Worm (Caenorhabditis elegans) whole organism, mixed stage, embryonic: ENCODE results near the gene srlf-32.

ENCODE experiments used
- M03D4.4 ChIP-seq: sonication (generic microtip); optimal IDR thresholded peaks from 2 replicates; lab custom pipeline; 2017; ENCODE audit warnings: mild to moderate bottlenecking, missing genetic modification characterization, missing compliant biosample characterization
- bed-3 ChIP-seq: fragments of 200-800 bp; sonication (Bioruptor generic); optimal IDR thresholded peaks from 3 replicates; lab custom pipeline; 2018; ENCODE audit warnings: mild to moderate bottlenecking, missing genetic modification characterization, moderate library complexity, missing compliant biosample characterization
- blmp-1 ChIP-seq: fragments of 150-350 bp; optimal IDR thresholded peaks from 2 replicates; lab custom pipeline; 2014; ENCODE audit warnings: missing biosample characterization, missing genetic modification characterization
- ceh-39 ChIP-seq: fragments of 150-350 bp; optimal IDR thresholded peaks from 2 replicates; lab custom pipeline; 2014; ENCODE audit warnings: missing biosample characterization, missing genetic modification characterization
- ceh-43 ChIP-seq: fragments of 200-800 bp; sonication (Bioruptor generic); optimal IDR thresholded peaks from 2 replicates; lab custom pipeline; 2018; ENCODE audit warnings: mild to moderate bottlenecking, missing genetic modification characterization, moderate library complexity, missing compliant biosample characterization
- ceh-83 ChIP-seq: fragments of 200-800 bp; sonication (Bioruptor generic); optimal IDR thresholded peaks from 2 replicates; lab custom pipeline; 2018; ENCODE audit warnings: mild to moderate bottlenecking, missing genetic modification characterization, missing compliant biosample characterization
- ces-1 ChIP-seq: fragments of 150-350 bp; optimal IDR thresholded peaks from 2 replicates; lab custom pipeline; 2014; ENCODE audit warnings: missing biosample characterization, missing genetic modification reagents, missing genetic modification characterization
- cnd-1 ChIP-seq: fragments of 200-800 bp; sonication (Bioruptor generic); optimal IDR thresholded peaks from 2 replicates; lab custom pipeline; 2018; ENCODE audit warnings: mild to moderate bottlenecking, missing genetic modification characterization, missing compliant biosample characterization
- drap-1 ChIP-seq: fragments of 200-800 bp; sonication (Bioruptor generic); optimal IDR thresholded peaks from 3 replicates; lab custom pipeline; 2018; ENCODE audit warnings: mild to moderate bottlenecking, missing genetic modification characterization, missing compliant biosample characterization
- elt-1 ChIP-seq: sonication (generic microtip); optimal IDR thresholded peaks from 2 replicates; lab custom pipeline; 2017; ENCODE audit warnings: missing genetic modification characterization, mild to moderate bottlenecking, missing compliant biosample characterization, antibody characterized with exemption, moderate library complexity, borderline replicate concordance; ENCODE audit not compliant: insufficient read depth
- elt-3 ChIP-seq: fragments of 150-350 bp; optimal IDR thresholded peaks from 2 replicates; lab custom pipeline; 2014; ENCODE audit warnings: missing biosample characterization, missing genetic modification characterization
- flh-1 ChIP-seq: fragments of 200-800 bp; sonication (Bioruptor generic); optimal IDR thresholded peaks from 2 replicates; lab custom pipeline; 2018; ENCODE audit warnings: mild to moderate bottlenecking, missing genetic modification characterization, moderate library complexity, missing compliant biosample characterization
- ham-2 ChIP-seq: fragments of 200-800 bp; sonication (Bioruptor generic); optimal IDR thresholded peaks from 2 replicates; lab custom pipeline; 2018; ENCODE audit warnings: mild to moderate bottlenecking, missing genetic modification characterization, missing compliant biosample characterization
- hlh-1 ChIP-seq: fragments of 150-350 bp; optimal IDR thresholded peaks from 2 replicates; lab custom pipeline; 2014; ENCODE audit warnings: missing biosample characterization, missing genetic modification reagents, missing genetic modification characterization
- lin-13 ChIP-seq: fragments of 150-350 bp; optimal IDR thresholded peaks from 2 replicates; lab custom pipeline; 2014; ENCODE audit warnings: missing biosample characterization, missing genetic modification characterization
- lin-32 ChIP-seq: fragments of 200-800 bp; sonication (Bioruptor generic); optimal IDR thresholded peaks from 2 replicates; lab custom pipeline; 2018; ENCODE audit warnings: mild to moderate bottlenecking, missing genetic modification characterization, missing compliant biosample characterization
- lsy-2 ChIP-seq: fragments of 150-350 bp; optimal IDR thresholded peaks from 2 replicates; lab custom pipeline; 2014; ENCODE audit warnings: missing biosample characterization, missing genetic modification characterization
- mab-5 ChIP-seq: fragments of 150-350 bp; optimal IDR thresholded peaks from 2 replicates; lab custom pipeline; 2014; ENCODE audit warnings: missing biosample characterization, missing genetic modification characterization
- mep-1 ChIP-seq: fragments of 150-350 bp; optimal IDR thresholded peaks from 2 replicates; lab custom pipeline; 2017; ENCODE audit warnings: missing biosample characterization, missing genetic modification reagents, missing genetic modification characterization, inconsistent platforms
- mls-2 ChIP-seq: sonication (generic microtip); optimal IDR thresholded peaks from 2 replicates; lab custom pipeline; 2016; ENCODE audit warnings: mild to moderate bottlenecking, missing genetic modification characterization, moderate library complexity, missing compliant biosample characterization
- nhr-12 ChIP-seq: fragments of 150-350 bp; optimal IDR thresholded peaks from 2 replicates; lab custom pipeline; 2014; ENCODE audit warnings: missing biosample characterization, missing genetic modification characterization
- nhr-2 ChIP-seq: fragments of 150-350 bp; optimal IDR thresholded peaks from 2 replicates; lab custom pipeline; 2014; ENCODE audit warnings: missing biosample characterization, missing genetic modification characterization
- nhr-237 ChIP-seq: fragments of 150-350 bp; optimal IDR thresholded peaks from 2 replicates; lab custom pipeline; 2014; ENCODE audit warnings: missing biosample characterization, missing genetic modification characterization
- nhr-28 ChIP-seq: fragments of 150-350 bp; optimal IDR thresholded peaks from 2 replicates; lab custom pipeline; 2014; ENCODE audit warnings: missing biosample characterization, missing genetic modification characterization
- nhr-76 ChIP-seq: sonication (generic microtip); optimal IDR thresholded peaks from 2 replicates; lab custom pipeline; 2017; ENCODE audit warnings: missing biosample characterization, missing genetic modification characterization
- pha-4 ChIP-seq: fragments of 150-350 bp; optimal IDR thresholded peaks from 2 replicates; lab custom pipeline; 2018; ENCODE audit warnings: missing biosample characterization, missing genetic modification reagents, missing genetic modification characterization
- snpc-4 ChIP-seq: fragments of 150-350 bp; optimal IDR thresholded peaks from 2 replicates; lab custom pipeline; 2014; ENCODE audit warnings: missing biosample characterization, missing genetic modification characterization
- sptf-1 ChIP-seq: sonication (generic microtip); optimal IDR thresholded peaks from 2 replicates; lab custom pipeline; 2017; ENCODE audit warnings: mild to moderate bottlenecking, missing genetic modification characterization, moderate library complexity, missing compliant biosample characterization
- tbx-8 ChIP-seq: fragments of 200-800 bp; sonication (Bioruptor generic); optimal IDR thresholded peaks from 2 replicates; lab custom pipeline; 2018; ENCODE audit warnings: mild to moderate bottlenecking, missing genetic modification characterization, moderate library complexity, missing compliant biosample characterization
- unc-120 ChIP-seq: sonication (generic microtip); optimal IDR thresholded peaks from 2 replicates; lab custom pipeline; 2017; ENCODE audit warnings: missing genetic modification characterization, missing compliant biosample characterization; ENCODE audit not compliant: poor library complexity, severe bottlenecking
- unc-39 ChIP-seq: fragments of 150-350 bp; optimal IDR thresholded peaks from 2 replicates; lab custom pipeline; 2014; ENCODE audit warnings: missing biosample characterization, missing genetic modification characterization
- unc-62 ChIP-seq: fragments of 150-350 bp; optimal IDR thresholded peaks from 2 replicates; lab custom pipeline; 2014; ENCODE audit warnings: missing biosample characterization, missing genetic modification reagents, missing genetic modification characterization
- zip-8 ChIP-seq: fragments of 150-350 bp; optimal IDR thresholded peaks from 2 replicates; lab custom pipeline; 2014; ENCODE audit warnings: missing biosample characterization, missing genetic modification characterization
- ztf-11 ChIP-seq: fragments of 150-350 bp; optimal IDR thresholded peaks from 2 replicates; lab custom pipeline; 2014; ENCODE audit warnings: missing biosample characterization, missing genetic modification characterization

Gene srlf-32

ce11 chrIV:11957074-11957473 is 31.2 kb downstream of the srlf-32 start:
- TF ChIP-seq hlh-1 (tag; lab: Kevin White, UChicago) (peak; percentile 25), ces-1 (GFP tag; lab: Kevin White, UChicago) (no peak)

ce11 chrIV:11959573-11959972 is 33.7 kb downstream of the srlf-32 start, which contains the start of gene tgt-1:
Gene tgt-1, minus strand, starts transcription at chrIV:11959804.
- TF ChIP-seq mep-1 (tag; lab: Kevin White, UChicago) (no peak), nhr-12 (tag; lab: Kevin White, UChicago) (no peak), nhr-76 (tag; lab: Kevin White, UChicago) (no peak), ceh-43 (GFP tag; lab: Kevin White, UChicago) (no peak), unc-39 (no peak), sptf-1 (tag; lab: Kevin White, UChicago) (no peak), lin-32 (GFP tag; lab: Kevin White, UChicago) (no peak), blmp-1 (no peak), tbx-8 (GFP tag; lab: Kevin White, UChicago) (no peak), ceh-39 (tag; lab: Kevin White, UChicago) (no peak), elt-1 (tag; lab: Kevin White, UChicago) (no peak), ceh-83 (GFP tag; lab: Kevin White, UChicago) (no peak)

ce11 chrIV:11961485-11962255 is 35.8 kb downstream of the srlf-32 start, which contains the start of gene ZK829.7:
Gene ZK829.7, minus strand, starts transcription at chrIV:11961535.
- no peak for TF ChIP-seq nhr-12 (tag; lab: Kevin White, UChicago)
- no peak for TF ChIP-seq ham-2 (GFP tag; lab: Kevin White, UChicago)
- no peak for TF ChIP-seq unc-120
- peak; percentile 44 for TF ChIP-seq mep-1 (tag; lab: Kevin White, UChicago)
- TF ChIP-seq nhr-2 (tag; lab: Kevin White, UChicago): no peak
- TF ChIP-seq nhr-237 (tag; lab: Kevin White, UChicago): peak; percentile 44
- no peak for TF ChIP-seq elt-1 (tag; lab: Kevin White, UChicago)
- TF ChIP-seq mls-2 (tag; lab: Kevin White, UChicago): no peak
- TF ChIP-seq blmp-1: no peak
- no peak for TF ChIP-seq sptf-1 (tag; lab: Kevin White, UChicago)
- no peak for TF ChIP-seq ceh-83 (GFP tag; lab: Kevin White, UChicago)
- no peak for TF ChIP-seq ceh-43 (GFP tag; lab: Kevin White, UChicago)
- TF ChIP-seq pha-4 (tag; lab: Kevin White, UChicago): peak; percentile 81
- TF ChIP-seq snpc-4 (tag; lab: Kevin White, UChicago): no peak
- peak; percentile 46 for TF ChIP-seq ceh-39 (tag; lab: Kevin White, UChicago)
- TF ChIP-seq lin-32 (GFP tag; lab: Kevin White, UChicago): no peak
- TF ChIP-seq nhr-28 (tag; lab: Kevin White, UChicago): no peak
- no peak for TF ChIP-seq unc-39
- no peak for TF ChIP-seq flh-1 (GFP tag; lab: Kevin White, UChicago)
- peak; percentile 20 for TF ChIP-seq hlh-1 (tag; lab: Kevin White, UChicago)
- TF ChIP-seq cnd-1 (tag; lab: Kevin White, UChicago): no peak
- TF ChIP-seq elt-3 (tag; lab: Kevin White, UChicago): no peak
- TF ChIP-seq lin-13 (tag; lab: Kevin White, UChicago): peak; percentile 58
- TF ChIP-seq tbx-8 (GFP tag; lab: Kevin White, UChicago): no peak
- TF ChIP-seq M03D4.4 (tag; lab: Kevin White, UChicago): no peak
- TF ChIP-seq zip-8: no peak
- no peak for TF ChIP-seq mab-5
- peak; percentile 5 for TF ChIP-seq ces-1 (GFP tag; lab: Kevin White, UChicago)
- TF ChIP-seq drap-1 (GFP tag; lab: Kevin White, UChicago): no peak
- no peak for TF ChIP-seq ztf-11 (tag; lab: Kevin White, UChicago)
- no peak for TF ChIP-seq unc-62 (GFP tag; lab: Kevin White, UChicago)
- no peak for TF ChIP-seq bed-3
- TF ChIP-seq lsy-2 (tag; lab: Kevin White, UChicago): peak; percentile 68
